Worm (Caenorhabditis elegans): Measurements from ENCODE around the gene ZK1127.12.
"Not testable (repeated sequence)": the region's sequence is repeated elsewhere in the genome, so short reads cannot be mapped to it uniquely, and the experiment has no call there.

Gene ZK1127.12

ce11 chrII:7075564-7076228, 23.8 kb downstream of the ZK1127.12 start, which contains the start of gene T02G5.7:
T02G5.7 (plus strand) TSS chrII:7075614.
- TF ChIP-seq Y48G9A.11 (GFP tag; IDR thresholded peaks at IDR 0.05): 0 out of 2 replicates have a peak, but pooled peaks have one; percentile 24
- TF ChIP-seq nhr-111 (GFP tag; optimal IDR thresholded peaks at IDR 0.05): no peak
- no peak for TF ChIP-seq set-16 (GFP tag; IDR thresholded peaks at IDR 0.05)
- peak in 1 of 2 experiments; percentile 39 for TF ChIP-seq daf-16 (GFP tag; optimal IDR thresholded peaks at IDR 0.05)
- no peak for TF ChIP-seq daf-16 (tag; optimal IDR thresholded peaks at IDR 0.05)
- TF ChIP-seq lin-38 (GFP tag; IDR thresholded peaks at IDR 0.05): peak; percentile 40
- 0 out of 2 replicates have a peak, but pooled peaks have one; percentile 53 for TF ChIP-seq daf-19 (GFP tag; conservative IDR thresholded peaks at IDR 0.05)
- 0 out of 2 replicates have a peak, but pooled peaks have one; percentile 22 for TF ChIP-seq zfp-3 (GFP tag; conservative IDR thresholded peaks at IDR 0.05)
- TF ChIP-seq saeg-2 (GFP tag; IDR thresholded peaks at IDR 0.05): 0 out of 2 replicates have a peak, but pooled peaks have one; percentile 48

ce11 chrII:7084021-7084420, 32.1 kb downstream of the ZK1127.12 start, which contains the start of the genes T02G5.14 and T02G5.15:
T02G5.14 (plus strand) TSS chrII:7084321.
T02G5.15 (plus strand) TSS chrII:7084321.
- peak in 1 of 2 experiments; percentile 21 for TF ChIP-seq daf-16 (GFP tag; optimal IDR thresholded peaks at IDR 0.05)
- not testable (repeated sequence) for TF ChIP-seq daf-16 (tag; optimal IDR thresholded peaks at IDR 0.05)

DNA sequence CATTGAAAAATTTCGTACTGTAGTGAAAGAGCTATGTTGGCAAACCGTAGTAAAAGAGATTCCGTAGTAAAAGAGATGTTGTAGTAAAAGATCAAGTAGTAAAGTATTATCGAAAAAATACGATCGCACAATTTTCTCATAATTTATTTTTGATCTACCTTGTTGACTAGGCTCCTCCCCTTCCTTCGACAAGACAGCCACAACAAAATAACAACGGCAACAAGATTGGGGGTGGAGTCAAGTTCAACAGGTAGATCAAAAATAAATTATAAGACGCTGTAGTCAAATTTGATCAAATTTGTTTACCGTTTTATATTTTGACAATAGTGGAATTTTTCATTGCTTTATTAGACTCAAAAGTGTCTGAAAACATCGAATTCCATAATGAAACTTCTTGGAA, 36.4 kb downstream of the ZK1127.12 start:
- TF ChIP-seq unc-62 (GFP tag; optimal IDR thresholded peaks at IDR 0.05 in 1 of 2): peak in 1 of 2 experiments; percentile 67
- TF ChIP-seq unc-62 (tag; optimal IDR thresholded peaks at IDR 0.05): not testable (repeated sequence)

DNA sequence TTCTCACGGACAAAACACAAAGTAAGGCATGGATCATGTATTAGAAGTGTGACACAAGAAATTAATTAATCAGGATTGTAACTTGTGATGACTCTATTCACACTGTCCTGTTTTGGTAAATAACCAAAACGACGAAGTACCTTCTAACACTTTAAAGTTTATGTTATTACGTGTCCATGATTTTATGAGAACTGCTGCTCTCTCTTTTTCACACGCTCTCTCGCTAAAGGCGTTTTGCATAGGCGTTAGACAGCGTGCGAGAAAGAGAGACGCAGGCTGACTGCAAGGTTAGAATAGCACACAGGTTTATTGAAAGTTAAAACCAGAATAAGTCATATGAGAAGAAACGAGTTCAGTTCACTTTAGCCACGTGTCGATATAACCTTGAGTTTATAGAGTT, 38.2 kb downstream of the ZK1127.12 start:
- TF ChIP-seq T26A8.4 (GFP tag; IDR thresholded peaks at IDR 0.05) (no peak), hlh-30 (tag; optimal IDR thresholded peaks at IDR 0.05; ENCODE audit: insufficient read depth) (peak; percentile 37)

DNA sequence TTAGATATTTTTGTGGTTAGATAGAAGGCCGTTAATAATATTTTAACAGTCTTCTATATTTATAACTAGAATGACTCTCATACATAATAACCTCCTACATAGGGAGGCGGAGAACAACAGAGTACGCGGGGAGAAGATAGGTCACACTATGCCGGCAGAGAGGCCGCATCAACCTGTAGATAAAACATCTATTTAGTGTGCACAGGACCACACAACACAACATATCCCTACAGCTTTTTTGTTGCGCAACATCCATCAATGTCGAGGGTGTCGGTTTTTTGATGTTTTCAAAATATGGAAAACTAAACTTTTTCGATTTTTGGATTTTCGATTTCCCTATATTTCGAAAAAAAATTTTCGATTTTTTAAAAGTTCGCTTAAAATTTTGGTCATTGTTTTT, 39.0 kb downstream of the ZK1127.12 start:
- TF ChIP-seq lin-39 (tag; optimal IDR thresholded peaks at IDR 0.05) (no peak), ceh-62 (tag; optimal IDR thresholded peaks at IDR 0.05) (no peak)

ce11 chrII:7093339-7093821, 41.5 kb downstream of the ZK1127.12 start, which contains the start of gene T02G5.3:
T02G5.3 (plus strand) TSS chrII:7093389.
- TF ChIP-seq ceh-44 (GFP tag; IDR thresholded peaks at IDR 0.05) (no peak), lin-15B (tag; optimal IDR thresholded peaks at IDR 0.05) (no peak), gei-8 (GFP tag; optimal IDR thresholded peaks at IDR 0.05) (no peak), nhr-41 (GFP tag; IDR thresholded peaks at IDR 0.05) (no peak)

DNA sequence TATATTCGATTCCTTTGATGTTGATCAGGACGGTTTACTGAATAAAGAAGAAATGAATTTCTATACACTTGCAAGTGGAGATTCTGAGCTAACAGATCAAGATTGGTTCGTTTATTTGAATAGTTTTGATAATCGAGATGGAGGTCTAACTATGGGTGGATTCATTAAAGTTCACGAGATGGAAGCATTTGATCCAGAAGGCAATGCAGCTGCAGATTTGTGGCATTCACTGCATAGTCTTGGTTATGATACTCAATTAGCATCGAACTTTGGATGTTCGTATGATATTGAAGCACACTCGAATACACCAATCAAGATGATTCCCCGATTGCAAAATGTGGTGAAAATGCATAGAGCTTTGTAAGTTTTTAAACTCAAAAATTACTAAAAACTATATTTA, 44.1 kb downstream of the ZK1127.12 start:
- no peak for TF ChIP-seq fos-1 (tag; optimal IDR thresholded peaks at IDR 0.05)
- TF ChIP-seq ctbp-1 (GFP tag; IDR thresholded peaks at IDR 0.05): no peak
- no peak for TF ChIP-seq Y105C5A.15 (GFP tag; IDR thresholded peaks at IDR 0.05)
- no peak for TF ChIP-seq F37D6.2 (tag; optimal IDR thresholded peaks at IDR 0.05)
- TF ChIP-seq ceh-28 (tag; optimal IDR thresholded peaks at IDR 0.05): no peak
- no peak for TF ChIP-seq vab-7 (GFP tag; IDR thresholded peaks at IDR 0.05)
- TF ChIP-seq jun-1 (tag; optimal IDR thresholded peaks at IDR 0.05): no peak
- no peak for TF ChIP-seq lim-7 (GFP tag; IDR thresholded peaks at IDR 0.05)
- TF ChIP-seq fkh-10 (GFP tag; optimal IDR thresholded peaks at IDR 0.05): no peak
- TF ChIP-seq spr-3 (GFP tag; optimal IDR thresholded peaks at IDR 0.05): no peak
- no peak for TF ChIP-seq dmd-9 (GFP tag; IDR thresholded peaks at IDR 0.05)
- no peak for TF ChIP-seq daf-16 (GFP tag; optimal IDR thresholded peaks at IDR 0.05)
- no peak for TF ChIP-seq daf-16 (tag; optimal IDR thresholded peaks at IDR 0.05)
- TF ChIP-seq ceh-62 (tag; optimal IDR thresholded peaks at IDR 0.05): no peak
- no peak for TF ChIP-seq zip-11 (GFP tag; IDR thresholded peaks at IDR 0.05)

Measured in whole organism, L4 larva.